Worm (Caenorhabditis elegans) whole organism, early embryonic: ENCODE data around the gene cec-6.

Source experiments
- B0310.2 ChIP-seq: sonication (generic microtip); optimal IDR thresholded peaks from 2 replicates; lab custom pipeline; 2016; ENCODE audit warnings: mild to moderate bottlenecking, missing genetic modification characterization, missing compliant biosample characterization
- F13C5.2 ChIP-seq: sonication (generic microtip); optimal IDR thresholded peaks from 2 replicates; lab custom pipeline; 2017; ENCODE audit warnings: mild to moderate bottlenecking, missing genetic modification characterization, inconsistent platforms, missing compliant biosample characterization
- aly-1 ChIP-seq: sonication (generic microtip); optimal IDR thresholded peaks from 2 replicates; lab custom pipeline; 2016; ENCODE audit warnings: missing genetic modification characterization, missing compliant biosample characterization
- ama-1 ChIP-seq: fragments of 150-350 bp; optimal IDR thresholded peaks from 2 replicates; lab custom pipeline; 2014
- ceh-13 ChIP-seq: fragments of 200-800 bp; sonication (Bioruptor generic); optimal IDR thresholded peaks from 2 replicates; lab custom pipeline; 2018; ENCODE audit warnings: mild to moderate bottlenecking, missing genetic modification characterization, missing compliant biosample characterization
- ets-7 ChIP-seq: sonication (generic microtip); optimal IDR thresholded peaks from 2 replicates; lab custom pipeline; 2016; ENCODE audit warnings: missing genotype, missing genetic modification characterization, missing compliant biosample characterization
- flt-1 ChIP-seq: fragments of 200-800 bp; sonication (Bioruptor generic); IDR thresholded peaks from 2 replicates; pipeline ENCODE4 v1.3.6; 2022; ENCODE audit warnings: missing genetic modification characterization, missing compliant biosample characterization
- hmbx-1 ChIP-seq: sonication (generic microtip); optimal IDR thresholded peaks from 2 replicates; lab custom pipeline; 2016; ENCODE audit warnings: mild to moderate bottlenecking, missing genetic modification characterization, missing compliant biosample characterization
- hmg-4 ChIP-seq: fragments of 200-800 bp; sonication (Bioruptor generic); optimal IDR thresholded peaks from 2 replicates; lab custom pipeline; 2018; ENCODE audit warnings: mild to moderate bottlenecking, missing genetic modification characterization, missing compliant biosample characterization
- hnd-1 ChIP-seq: sonication (generic microtip); optimal IDR thresholded peaks from 2 replicates; lab custom pipeline; 2016; ENCODE audit warnings: missing genetic modification characterization, missing compliant biosample characterization
- pes-1 ChIP-seq: fragments of 200-800 bp; sonication (Bioruptor generic); IDR thresholded peaks from 2 replicates; pipeline ENCODE4 v1.3.6; 2022; ENCODE audit warnings: missing genetic modification reagents, missing genetic modification characterization, missing compliant biosample characterization
- scrt-1 ChIP-seq: fragments of 200-800 bp; sonication (Bioruptor generic); IDR thresholded peaks from 2 replicates; pipeline ENCODE4 v1.3.6; 2022; ENCODE audit warnings: missing genetic modification characterization, missing compliant biosample characterization
- tbx-37 ChIP-seq: fragments of 200-800 bp; sonication (Bioruptor generic); conservative IDR thresholded peaks from 2 replicates; pipeline ENCODE4 v1.3.6; 2022; ENCODE audit warnings: missing genetic modification reagents, missing genetic modification characterization, missing compliant biosample characterization
- tra-4 ChIP-seq: sonication (generic microtip); optimal IDR thresholded peaks from 2 replicates; lab custom pipeline; 2017; ENCODE audit warnings: missing genetic modification characterization, missing compliant biosample characterization

ce11 chrIV:5561059-5561458 lies 16.4 kb downstream of the cec-6 start:
- no peak for TF ChIP-seq ama-1 (lab: Kevin White, UChicago)
- no peak for TF ChIP-seq hmg-4 (GFP tag; lab: Kevin White, UChicago)
- TF ChIP-seq ceh-13 (GFP tag; lab: Kevin White, UChicago): no peak
- TF ChIP-seq tra-4 (tag; lab: Kevin White, UChicago): no peak
- TF ChIP-seq B0310.2 (tag; lab: Kevin White, UChicago): no peak
- no peak for TF ChIP-seq flt-1
- no peak for TF ChIP-seq hnd-1
- no peak for TF ChIP-seq tbx-37 (GFP tag; lab: Robert Waterston, UW)
- TF ChIP-seq pes-1 (GFP tag; lab: Robert Waterston, UW): no peak
- no peak for TF ChIP-seq F13C5.2 (tag; lab: Kevin White, UChicago)
- no peak for TF ChIP-seq aly-1 (tag; lab: Kevin White, UChicago)
- no peak for TF ChIP-seq hmbx-1 (tag; lab: Kevin White, UChicago)
- TF ChIP-seq ets-7 (tag; lab: Kevin White, UChicago): no peak
- TF ChIP-seq scrt-1 (GFP tag; lab: Robert Waterston, UW): no peak
